Worm (Caenorhabditis elegans) whole organism, L4 larva: ENCODE data around the gene asp-3.

Experiments used
- D1046.2 ChIP-seq: fragments of 200-800 bp; sonication (Bioruptor generic); IDR thresholded peaks from 2 replicates; pipeline ENCODE4 v1.3.6; 2022; ENCODE audit warnings: missing genetic modification characterization, missing compliant biosample characterization
- F10B5.3 ChIP-seq: sonication (generic microtip); optimal IDR thresholded peaks from 2 replicates; lab custom pipeline; 2016; ENCODE audit warnings: mild to moderate bottlenecking, missing genetic modification characterization, missing compliant biosample characterization
- F37D6.2 ChIP-seq: sonication (generic microtip); optimal IDR thresholded peaks from 2 replicates; lab custom pipeline; 2016; ENCODE audit warnings: mild to moderate bottlenecking, missing genetic modification characterization, missing compliant biosample characterization
- F44E2.7 ChIP-seq: fragments of 200-800 bp; sonication (Bioruptor generic); IDR thresholded peaks from 2 replicates; pipeline ENCODE4 v2.1.2; 2022; ENCODE audit warnings: missing genetic modification characterization, missing compliant biosample characterization
- T26A8.4 ChIP-seq: fragments of 200-800 bp; sonication (Bioruptor generic); IDR thresholded peaks from 2 replicates; pipeline ENCODE4 v1.3.6; 2022; ENCODE audit warnings: missing genetic modification characterization, missing compliant biosample characterization
- Y5F2A.4 ChIP-seq: fragments of 200-800 bp; sonication (Bioruptor generic); optimal IDR thresholded peaks from 2 replicates; lab custom pipeline; 2018; ENCODE audit warnings: mild to moderate bottlenecking, missing genetic modification characterization, missing compliant biosample characterization
- ZK546.5 ChIP-seq, 2 experiments: sonication (generic microtip); optimal IDR thresholded peaks; 2 replicates each; lab custom pipeline; 2017; ENCODE audit warnings: missing biosample characterization in 2 of 2, missing genetic modification characterization in 2 of 2
- aha-1 ChIP-seq: fragments of 150-350 bp; peaks from one replicate; lab custom pipeline; 2014; ENCODE audit warnings: missing biosample characterization, missing genetic modification characterization
- ama-1 ChIP-seq: fragments of 150-350 bp; optimal IDR thresholded peaks from 2 replicates; lab custom pipeline; 2014; ENCODE audit warnings: inconsistent platforms, mixed read lengths
- attf-4 ChIP-seq: sonication (generic microtip); optimal IDR thresholded peaks from 3 replicates; lab custom pipeline; 2017; ENCODE audit warnings: missing biosample characterization, missing genetic modification characterization
- ceh-20 ChIP-seq: fragments of 200-800 bp; sonication (Bioruptor generic); IDR thresholded peaks from 2 replicates; pipeline ENCODE4 v1.3.6; 2022; ENCODE audit warnings: missing genetic modification reagents, missing genetic modification characterization, missing compliant biosample characterization
- ceh-32 ChIP-seq: sonication (generic microtip); optimal IDR thresholded peaks from 2 replicates; lab custom pipeline; 2016; ENCODE audit warnings: mild to moderate bottlenecking, missing genetic modification characterization, missing compliant biosample characterization; ENCODE audit not compliant: poor library complexity
- ceh-44 ChIP-seq: fragments of 200-800 bp; sonication (Bioruptor generic); IDR thresholded peaks from 2 replicates; pipeline ENCODE4 v1.3.6; 2022; ENCODE audit warnings: missing genetic modification reagents, missing genetic modification characterization, missing compliant biosample characterization
- ctbp-1 ChIP-seq: fragments of 200-800 bp; sonication (Bioruptor generic); IDR thresholded peaks from 2 replicates; pipeline ENCODE4 v1.3.6; 2022; ENCODE audit warnings: missing genetic modification reagents, missing genetic modification characterization, missing compliant biosample characterization
- daf-19 ChIP-seq: fragments of 200-800 bp; sonication (Bioruptor generic); conservative IDR thresholded peaks from 2 replicates; pipeline ENCODE4 v1.3.6; 2022; ENCODE audit warnings: missing genetic modification characterization, missing compliant biosample characterization
- daf-8 ChIP-seq: fragments of 200-800 bp; sonication (Bioruptor generic); IDR thresholded peaks from 2 replicates; pipeline ENCODE4 v1.3.6; 2022; ENCODE audit warnings: missing genetic modification characterization, missing compliant biosample characterization
- dmd-9 ChIP-seq: fragments of 200-800 bp; sonication (Bioruptor generic); IDR thresholded peaks from 2 replicates; pipeline ENCODE4 v1.3.6; 2022; ENCODE audit warnings: missing genetic modification reagents, missing genetic modification characterization, missing compliant biosample characterization
- duxl-1 ChIP-seq: sonication (generic microtip); optimal IDR thresholded peaks from 2 replicates; lab custom pipeline; 2016; ENCODE audit warnings: mild to moderate bottlenecking, missing genetic modification characterization, moderate library complexity, missing compliant biosample characterization; ENCODE audit not compliant: poor library complexity
- egl-27 ChIP-seq: sonication (generic microtip); optimal IDR thresholded peaks from 3 replicates; lab custom pipeline; 2017; ENCODE audit warnings: missing biosample characterization, missing genetic modification reagents, missing genetic modification characterization
- egl-43 ChIP-seq: fragments of 200-800 bp; sonication (Bioruptor generic); IDR thresholded peaks from 2 replicates; pipeline ENCODE4 v1.3.6; 2022; ENCODE audit warnings: missing genetic modification reagents, missing genetic modification characterization, missing compliant biosample characterization
- fkh-10 ChIP-seq: fragments of 150-350 bp; optimal IDR thresholded peaks from 2 replicates; lab custom pipeline; 2014; ENCODE audit warnings: missing biosample characterization, missing genetic modification reagents, missing genetic modification characterization
- fos-1 ChIP-seq: fragments of 150-350 bp; optimal IDR thresholded peaks from 2 replicates; lab custom pipeline; 2014; ENCODE audit warnings: missing biosample characterization, missing genetic modification characterization
- gei-8 ChIP-seq: fragments of 200-800 bp; sonication (Bioruptor generic); optimal IDR thresholded peaks from 2 replicates; lab custom pipeline; 2018; ENCODE audit warnings: mild to moderate bottlenecking, missing genetic modification characterization, missing compliant biosample characterization
- hif-1 ChIP-seq, 2 experiments: sonication (generic microtip); optimal IDR thresholded peaks; 2 replicates each; lab custom pipeline; 2016 to 2017; ENCODE audit warnings: missing compliant biosample characterization in 2 of 2, missing genetic modification characterization in 2 of 2, missing genetic modification reagents in 2 of 2, missing genotype in 2 of 2, mild to moderate bottlenecking in 1 of 2
- hlh-30 ChIP-seq: sonication (generic microtip); optimal IDR thresholded peaks from 2 replicates; lab custom pipeline; 2017; ENCODE audit warnings: antibody characterized with exemption, mild to moderate bottlenecking, missing genetic modification characterization, missing compliant biosample characterization; ENCODE audit not compliant: insufficient read depth
- lim-7 ChIP-seq: fragments of 200-800 bp; sonication (Bioruptor generic); IDR thresholded peaks from 2 replicates; pipeline ENCODE4 v1.3.6; 2022; ENCODE audit warnings: missing genetic modification characterization, missing compliant biosample characterization
- lin-38 ChIP-seq: fragments of 200-800 bp; sonication (Bioruptor generic); IDR thresholded peaks from 2 replicates; pipeline ENCODE4 v1.3.6; 2022; ENCODE audit warnings: missing genetic modification reagents, missing genetic modification characterization, missing compliant biosample characterization
- lsy-2 ChIP-seq, 2 experiments: fragments of 150-350 bp in 1 of 2; sonication (generic microtip) in 1 of 2; optimal IDR thresholded peaks; 2 replicates each; lab custom pipeline; 2014 to 2017; ENCODE audit warnings: missing biosample characterization in 2 of 2, missing genetic modification characterization in 2 of 2
- mep-1 ChIP-seq: fragments of 150-350 bp; sonication (generic microtip); optimal IDR thresholded peaks from 3 replicates; lab custom pipeline; 2014; ENCODE audit warnings: missing biosample characterization, missing genetic modification characterization
- mes-2 ChIP-seq: sonication (generic microtip); optimal IDR thresholded peaks from 2 replicates; lab custom pipeline; 2016; ENCODE audit warnings: missing genotype, mild to moderate bottlenecking, missing genetic modification characterization, missing compliant biosample characterization; ENCODE audit not compliant: poor library complexity, severe bottlenecking
- mxl-2 ChIP-seq: fragments of 200-800 bp; sonication (Bioruptor generic); conservative IDR thresholded peaks from 2 replicates; pipeline ENCODE4 v1.3.6; 2022; ENCODE audit warnings: missing genetic modification reagents, missing genetic modification characterization, missing compliant biosample characterization
- nhr-102 ChIP-seq: sonication (generic microtip); optimal IDR thresholded peaks from 2 replicates; lab custom pipeline; 2016; ENCODE audit warnings: mild to moderate bottlenecking, missing genetic modification characterization, moderate library complexity, missing compliant biosample characterization
- nhr-11 ChIP-seq: fragments of 150-350 bp; optimal IDR thresholded peaks from 2 replicates; lab custom pipeline; 2014; ENCODE audit warnings: missing biosample characterization, missing genetic modification characterization
- nhr-237 ChIP-seq: sonication (generic microtip); optimal IDR thresholded peaks from 2 replicates; lab custom pipeline; 2017; ENCODE audit warnings: missing biosample characterization, missing genetic modification characterization
- nhr-28 ChIP-seq: fragments of 150-350 bp; optimal IDR thresholded peaks from 2 replicates; lab custom pipeline; 2014; ENCODE audit warnings: missing biosample characterization, missing genetic modification characterization
- nhr-41 ChIP-seq: fragments of 200-800 bp; sonication (Bioruptor generic); IDR thresholded peaks from 2 replicates; pipeline ENCODE4 v1.3.6; 2022; ENCODE audit warnings: missing genetic modification reagents, missing genetic modification characterization, missing compliant biosample characterization
- nhr-42 ChIP-seq: fragments of 200-800 bp; sonication (Bioruptor generic); IDR thresholded peaks from 2 replicates; pipeline ENCODE4 v1.3.6; 2022; ENCODE audit warnings: missing genetic modification characterization, missing compliant biosample characterization
- nhr-48 ChIP-seq: sonication (generic microtip); optimal IDR thresholded peaks from 2 replicates; lab custom pipeline; 2016; ENCODE audit warnings: mild to moderate bottlenecking, missing genetic modification characterization, missing compliant biosample characterization
- pha-4 ChIP-seq, 2 experiments: fragments of 150-350 bp in 1 of 2; fragments of 200-800 bp in 1 of 2; sonication (Bioruptor generic) in 1 of 2; IDR thresholded peaks in 1 of 2; optimal IDR thresholded peaks in 1 of 2; 2 replicates each; pipeline versions ENCODE4 v1.3.6 to Lab custom; 2014 to 2022; ENCODE audit warnings: missing genetic modification characterization in 2 of 2, missing genetic modification reagents in 2 of 2, missing biosample characterization in 1 of 2, missing compliant biosample characterization in 1 of 2
- php-3 ChIP-seq: fragments of 200-800 bp; sonication (Bioruptor generic); IDR thresholded peaks from 2 replicates; pipeline ENCODE4 v1.3.6; 2022; ENCODE audit warnings: missing genetic modification reagents, missing genetic modification characterization, missing compliant biosample characterization
- pqm-1 ChIP-seq: sonication (generic microtip); optimal IDR thresholded peaks from 2 replicates; lab custom pipeline; 2017; ENCODE audit warnings: missing biosample characterization, missing genetic modification characterization
- rbr-2 ChIP-seq: sonication (generic microtip); optimal IDR thresholded peaks from 2 replicates; lab custom pipeline; 2016; ENCODE audit warnings: missing genotype, missing genetic modification characterization, missing compliant biosample characterization
- saeg-2 ChIP-seq: fragments of 200-800 bp; sonication (Bioruptor generic); IDR thresholded peaks from 2 replicates; pipeline ENCODE4 v1.3.6; 2022; ENCODE audit warnings: missing genetic modification reagents, missing genetic modification characterization, missing compliant biosample characterization
- sdz-12 ChIP-seq: fragments of 200-800 bp; sonication (Bioruptor generic); optimal IDR thresholded peaks from 2 replicates; lab custom pipeline; 2018; ENCODE audit warnings: mild to moderate bottlenecking, missing genetic modification characterization, missing compliant biosample characterization
- snpc-4 ChIP-seq: fragments of 150-350 bp; optimal IDR thresholded peaks from 2 replicates; lab custom pipeline; 2014; ENCODE audit warnings: missing biosample characterization, missing genetic modification characterization
- unc-39 ChIP-seq: sonication (generic microtip); optimal IDR thresholded peaks from 2 replicates; lab custom pipeline; 2017; ENCODE audit warnings: missing biosample characterization, missing genetic modification characterization
- unc-62 ChIP-seq, 3 experiments: fragments of 150-350 bp in 1 of 3; sonication (generic microtip); optimal IDR thresholded peaks in 2 of 3; peaks in 1 of 3; 1 replicate in 1 of 3; 2 replicates in 2 of 3; lab custom pipeline; 2014 to 2017; ENCODE audit warnings: missing biosample characterization in 3 of 3, missing genetic modification characterization in 3 of 3, missing genetic modification reagents in 3 of 3, missing genotype in 1 of 3
- zfp-3 ChIP-seq: fragments of 200-800 bp; sonication (Bioruptor generic); conservative IDR thresholded peaks from 2 replicates; pipeline ENCODE4 v1.3.6; 2022; ENCODE audit warnings: missing genetic modification reagents, missing genetic modification characterization, missing compliant biosample characterization
- ztf-11 ChIP-seq: fragments of 150-350 bp; optimal IDR thresholded peaks from 2 replicates; lab custom pipeline; 2014; ENCODE audit warnings: missing biosample characterization, missing genetic modification characterization
- ztf-7 ChIP-seq: fragments of 150-350 bp; optimal IDR thresholded peaks from 2 replicates; lab custom pipeline; 2014; ENCODE audit warnings: missing biosample characterization, missing genetic modification characterization

The asp-3 gene

DNA sequence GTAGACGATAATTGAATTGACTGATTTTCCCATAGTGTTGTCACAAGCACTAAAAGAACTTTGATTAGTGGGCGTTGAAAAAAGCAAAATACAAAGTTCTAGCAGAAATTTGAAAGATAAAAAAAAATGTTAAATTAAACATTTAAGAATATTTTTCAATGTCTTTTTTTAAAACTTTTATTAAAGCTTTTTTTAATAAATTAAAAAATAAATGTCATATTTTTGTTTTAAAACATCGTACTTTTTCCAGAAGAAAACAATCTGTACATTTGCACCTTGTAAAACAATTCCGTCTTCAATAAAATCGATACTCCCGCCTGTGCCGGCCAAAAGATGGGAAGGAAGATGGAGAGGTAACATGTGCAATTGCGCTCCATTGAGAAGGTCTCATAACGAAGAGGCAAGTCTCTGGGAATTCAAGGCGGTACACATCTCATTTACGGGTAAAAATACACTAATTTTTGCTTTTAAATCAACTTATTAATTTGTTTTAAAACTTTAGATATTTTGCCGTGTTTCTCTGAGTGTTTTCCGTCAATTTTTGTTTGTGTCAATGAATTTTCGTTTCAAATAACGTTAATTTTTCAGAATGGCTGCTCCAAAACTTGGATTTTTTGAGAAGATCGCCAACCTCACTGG lies 49.9 kb downstream of the asp-3 start, which contains the start of the genes glr-6 and asg-2:
TSS of gene glr-6 (minus strand) at position 51 of the 639 bp plus-strand sequence.
TSS of gene asg-2 (plus strand) at position 589 of the 639 bp plus-strand sequence.
- TF ChIP-seq T26A8.4 (GFP tag; lab: Robert Waterston, UW) (peak; percentile 57), snpc-4 (tag; lab: Kevin White, UChicago) (no peak), sdz-12 (GFP tag; lab: Kevin White, UChicago) (no peak), nhr-11 (tag; lab: Kevin White, UChicago) (peak; percentile 86), aha-1 (peak; percentile 96), php-3 (no peak), Y5F2A.4 (GFP tag; lab: Kevin White, UChicago) (no peak), nhr-237 (tag; lab: Kevin White, UChicago) (no peak), ZK546.5 (tag; optimal IDR thresholded peaks at IDR 0.05; lab: Kevin White, UChicago) (no peak), ceh-44 (GFP tag; lab: Robert Waterston, UW) (no peak), F37D6.2 (tag; lab: Kevin White, UChicago) (peak; percentile 0), hlh-30 (tag; lab: Kevin White, UChicago) (peak; percentile 66), attf-4 (tag; lab: Kevin White, UChicago) (no peak), mes-2 (tag; lab: Kevin White, UChicago) (peak; percentile 88), gei-8 (GFP tag; lab: Kevin White, UChicago) (no peak), ama-1 (peak; percentile 10), lin-38 (peak; percentile 97), F44E2.7 (GFP tag; lab: Robert Waterston, UW) (no peak), rbr-2 (tag; lab: Kevin White, UChicago) (peak; percentile 71), dmd-9 (GFP tag; lab: Robert Waterston, UW) (no peak), hif-1 (tag; optimal IDR thresholded peaks at IDR 0.05; lab: Kevin White, UChicago) (no peak), fkh-10 (GFP tag; lab: Kevin White, UChicago) (peak; percentile 79), mep-1 (tag; lab: Kevin White, UChicago) (peak; percentile 89), pha-4 (GFP tag; IDR thresholded peaks at IDR 0.05; lab: Robert Waterston, UW) (0 out of 2 replicates have a peak, but pooled peaks have one; percentile 48), pha-4 (tag; optimal IDR thresholded peaks at IDR 0.05; lab: Kevin White, UChicago) (peak; percentile 95), D1046.2 (no peak), daf-8 (no peak), mxl-2 (GFP tag; lab: Robert Waterston, UW) (no peak), fos-1 (tag; lab: Kevin White, UChicago) (no peak), F10B5.3 (tag; lab: Kevin White, UChicago) (no peak), ztf-11 (tag; lab: Kevin White, UChicago) (no peak), ceh-20 (GFP tag; lab: Robert Waterston, UW) (0 out of 2 replicates have a peak, but pooled peaks have one; percentile 43), saeg-2 (GFP tag; lab: Robert Waterston, UW) (no peak), pqm-1 (tag; lab: Kevin White, UChicago) (peak; percentile 70), nhr-42 (no peak), nhr-28 (peak; percentile 88), nhr-41 (GFP tag; lab: Robert Waterston, UW) (no peak), egl-27 (tag; lab: Kevin White, UChicago) (no peak), ctbp-1 (GFP tag; lab: Robert Waterston, UW) (0 out of 2 replicates have a peak, but pooled peaks have one; percentile 39), egl-43 (GFP tag; lab: Robert Waterston, UW) (no peak), lim-7 (GFP tag; lab: Robert Waterston, UW) (no peak), duxl-1 (tag; lab: Kevin White, UChicago) (peak; percentile 22), ztf-7 (tag; lab: Kevin White, UChicago) (no peak), zfp-3 (no peak), ceh-32 (tag; lab: Kevin White, UChicago) (no peak), unc-39 (tag; lab: Kevin White, UChicago) (no peak), daf-19 (GFP tag; lab: Robert Waterston, UW) (no peak), nhr-102 (tag; lab: Kevin White, UChicago) (peak; percentile 21), lsy-2 (tag; optimal IDR thresholded peaks at IDR 0.05; lab: Kevin White, UChicago) (peak in 1 of 2 experiments; percentile 90), unc-62 (GFP tag; optimal IDR thresholded peaks at IDR 0.05 in 1 of 2; lab: Kevin White, UChicago) (no peak), unc-62 (tag; optimal IDR thresholded peaks at IDR 0.05; lab: Kevin White, UChicago) (no peak), nhr-48 (tag; lab: Kevin White, UChicago) (peak; percentile 22)
